Fruit fly (Drosophila melanogaster) whole organism, wandering third instar larva: ENCODE results near the gene CG34175.
A peak's percentile ranks its signal among the peaks of the same experiment; 100 is the strongest.

ENCODE experiments used
- Abd-B ChIP-seq: fragments of >200 bp; optimal IDR thresholded peaks from 2 replicates; lab custom pipeline; 2017; ENCODE audit warnings: missing biosample characterization, missing genetic modification characterization
- CG32264 ChIP-seq: fragments of 200-800 bp; sonication (Bioruptor generic); optimal IDR thresholded peaks from 2 replicates; lab custom pipeline; 2016; ENCODE audit warnings: missing biosample characterization, missing genetic modification characterization
- CG9705 ChIP-seq: fragments of 200-800 bp; sonication (Bioruptor generic); optimal IDR thresholded peaks from 2 replicates; lab custom pipeline; 2018; ENCODE audit warnings: missing biosample characterization, mild to moderate bottlenecking, missing genetic modification characterization
- CrebA ChIP-seq: fragments of 200-800 bp; sonication (Bioruptor generic); optimal IDR thresholded peaks from 2 replicates; lab custom pipeline; 2016; ENCODE audit warnings: missing biosample characterization, mild to moderate bottlenecking, missing genetic modification characterization, borderline replicate concordance
- Dfd ChIP-seq: fragments of >200 bp; optimal IDR thresholded peaks from 2 replicates; lab custom pipeline; 2017; ENCODE audit warnings: missing biosample characterization, missing genetic modification characterization
- Dif ChIP-seq: fragments of 200-275, 200-300 bp; sonication (Bioruptor generic); optimal IDR thresholded peaks from 2 replicates; lab custom pipeline; 2018; ENCODE audit warnings: missing biosample characterization, missing genetic modification characterization; ENCODE audit not compliant: partially characterized antibody
- GATAd ChIP-seq: sonication (Bioruptor generic); optimal IDR thresholded peaks from 2 replicates; lab custom pipeline; 2016; ENCODE audit warnings: missing biosample characterization, missing genetic modification characterization
- HLH106 ChIP-seq: fragments of 200-800 bp; optimal IDR thresholded peaks from 3 replicates; lab custom pipeline; 2019; ENCODE audit warnings: missing biosample characterization, mild to moderate bottlenecking, missing genetic modification characterization, moderate library complexity
- Hnf4 ChIP-seq: fragments of 200-800 bp; sonication (Bioruptor generic); optimal IDR thresholded peaks from 2 replicates; lab custom pipeline; 2016; ENCODE audit warnings: missing biosample characterization, mild to moderate bottlenecking, missing genetic modification characterization
- Hr78 ChIP-seq: fragments of >200 bp; optimal IDR thresholded peaks from 2 replicates; lab custom pipeline; 2017; ENCODE audit warnings: missing biosample characterization, missing genetic modification characterization
- Hr83 ChIP-seq: fragments of 200-300 bp; sonication (Bioruptor generic); optimal IDR thresholded peaks from 2 replicates; lab custom pipeline; 2016; ENCODE audit warnings: missing biosample characterization, mild to moderate bottlenecking, missing genetic modification characterization, moderate library complexity; ENCODE audit not compliant: poor library complexity, severe bottlenecking
- Jra ChIP-seq: sonication (Bioruptor generic); optimal IDR thresholded peaks from 2 replicates; lab custom pipeline; 2016; ENCODE audit warnings: missing biosample characterization, missing genetic modification characterization
- Mio ChIP-seq: sonication (Bioruptor generic); optimal IDR thresholded peaks from 2 replicates; lab custom pipeline; 2016; ENCODE audit warnings: missing biosample characterization, missing genetic modification characterization
- N ChIP-seq: fragments of >200 bp; optimal IDR thresholded peaks from 2 replicates; lab custom pipeline; 2018; ENCODE audit warnings: missing biosample characterization, missing external identifiers, missing genetic modification characterization
- OdsH ChIP-seq: fragments of 200-800 bp; sonication (Bioruptor generic); optimal IDR thresholded peaks from 2 replicates; lab custom pipeline; 2016; ENCODE audit warnings: missing biosample characterization, mild to moderate bottlenecking, missing genetic modification characterization
- Rel ChIP-seq, 2 experiments: fragments of 200-800 bp; sonication (Bioruptor generic) in 1 of 2; optimal IDR thresholded peaks; 2 replicates in 1 of 2; 3 replicates in 1 of 2; lab custom pipeline; 2016 to 2019; ENCODE audit warnings: mild to moderate bottlenecking in 2 of 2, missing biosample characterization in 2 of 2, missing genetic modification characterization in 2 of 2, moderate library complexity in 1 of 2
- Sp1 ChIP-seq: fragments of 200-800 bp; sonication (Bioruptor generic); optimal IDR thresholded peaks from 3 replicates; lab custom pipeline; 2019; ENCODE audit warnings: missing biosample characterization, mild to moderate bottlenecking, missing genetic modification characterization, moderate library complexity
- Vsx2 ChIP-seq: fragments of 200-300, 225-300 bp; sonication (Bioruptor generic); optimal IDR thresholded peaks from 2 replicates; lab custom pipeline; 2018; ENCODE audit warnings: missing biosample characterization, missing genetic modification characterization; ENCODE audit not compliant: partially characterized antibody
- br ChIP-seq: fragments of 200-800 bp; sonication (Bioruptor generic); optimal IDR thresholded peaks from 2 replicates; lab custom pipeline; 2016; ENCODE audit warnings: missing biosample characterization, missing genetic modification characterization
- dmrt93B ChIP-seq: fragments of 200-800 bp; sonication (Bioruptor generic); optimal IDR thresholded peaks from 2 replicates; lab custom pipeline; 2018; ENCODE audit warnings: missing biosample characterization, mild to moderate bottlenecking, missing genetic modification characterization
- dsf ChIP-seq: sonication (Bioruptor generic); optimal IDR thresholded peaks from 2 replicates; lab custom pipeline; 2016; ENCODE audit warnings: missing biosample characterization, missing genetic modification characterization, borderline replicate concordance
- ey ChIP-seq: fragments of 200-800 bp; sonication (Bioruptor generic); optimal IDR thresholded peaks from 2 replicates; lab custom pipeline; 2016; ENCODE audit warnings: missing biosample characterization, missing genetic modification characterization
- foxo ChIP-seq, 2 experiments: fragments of 200-800 bp; sonication (Bioruptor generic); optimal IDR thresholded peaks; 2 replicates in 1 of 2; 3 replicates in 1 of 2; lab custom pipeline; 2016 to 2017; ENCODE audit warnings: missing biosample characterization in 2 of 2, missing genetic modification characterization in 2 of 2
- fru ChIP-seq: fragments of 200-800 bp; sonication (Bioruptor generic); optimal IDR thresholded peaks from 3 replicates; lab custom pipeline; 2016; ENCODE audit warnings: missing biosample characterization, mild to moderate bottlenecking, missing genetic modification characterization
- h ChIP-seq: fragments of 200-800 bp; sonication (Bioruptor generic); optimal IDR thresholded peaks from 3 replicates; lab custom pipeline; 2016; ENCODE audit warnings: missing biosample characterization, mild to moderate bottlenecking, missing genetic modification characterization
- jim ChIP-seq: fragments of 175-275, 200-325 bp; sonication (Bioruptor generic); optimal IDR thresholded peaks from 2 replicates; lab custom pipeline; 2016; ENCODE audit warnings: missing biosample characterization, mild to moderate bottlenecking, missing genetic modification characterization
- lola ChIP-seq: fragments of >200 bp; optimal IDR thresholded peaks from 2 replicates; lab custom pipeline; 2017; ENCODE audit warnings: missing biosample characterization, missing genetic modification characterization
- pan ChIP-seq: fragments of >200 bp; optimal IDR thresholded peaks from 2 replicates; lab custom pipeline; 2017
- psq ChIP-seq: fragments of 200-800 bp; sonication (Bioruptor generic); optimal IDR thresholded peaks from 3 replicates; lab custom pipeline; 2017; ENCODE audit warnings: missing biosample characterization, mild to moderate bottlenecking, missing genetic modification characterization, moderate library complexity
- rgr ChIP-seq: fragments of 200-800 bp; sonication (Bioruptor generic); optimal IDR thresholded peaks from 3 replicates; lab custom pipeline; 2016; ENCODE audit warnings: missing biosample characterization, mild to moderate bottlenecking, missing genetic modification characterization
- sage ChIP-seq: fragments of 200-800 bp; sonication (Bioruptor generic); optimal IDR thresholded peaks from 2 replicates; lab custom pipeline; 2016; ENCODE audit warnings: missing biosample characterization, mild to moderate bottlenecking, missing genetic modification characterization
- sv ChIP-seq: fragments of 200-800 bp; sonication (Bioruptor generic); optimal IDR thresholded peaks from 3 replicates; lab custom pipeline; 2016; ENCODE audit warnings: missing biosample characterization, missing genetic modification characterization
- tai ChIP-seq: sonication (Bioruptor generic); optimal IDR thresholded peaks from 2 replicates; lab custom pipeline; 2016; ENCODE audit warnings: missing biosample characterization, missing genetic modification characterization
- usp ChIP-seq: fragments of >200 bp; optimal IDR thresholded peaks from 2 replicates; lab custom pipeline; 2017; ENCODE audit warnings: missing biosample characterization, missing genetic modification characterization
- woc ChIP-seq: sonication (Bioruptor generic); optimal IDR thresholded peaks from 2 replicates; lab custom pipeline; 2016; ENCODE audit warnings: missing biosample characterization, mild to moderate bottlenecking, missing genetic modification characterization

CG34175 gene

dm6 chr2L:3351575-3352219 lies 46.1 kb upstream of the CG34175 start:
- TF ChIP-seq lola (GFP tag; lab: Kevin White, UChicago) (no peak), br (peak; percentile 27), OdsH (GFP tag; lab: Kevin White, UChicago) (peak; percentile 21), Dif (no peak), HLH106 (tag; lab: Kevin White, UChicago) (no peak), rgr (GFP tag; lab: Kevin White, UChicago) (no peak), ey (no peak), Hr83 (GFP tag; lab: Kevin White, UChicago) (no peak), Dfd (GFP tag; lab: Kevin White, UChicago) (no peak), fru (GFP tag; lab: Kevin White, UChicago) (peak; percentile 21), h (GFP tag; lab: Kevin White, UChicago) (no peak), Hnf4 (GFP tag; lab: Kevin White, UChicago) (no peak), dmrt93B (no peak), psq (no peak), CrebA (no peak), Rel (GFP tag; optimal IDR thresholded peaks at IDR 0.05; lab: Kevin White, UChicago) (no peak), Rel (tag; optimal IDR thresholded peaks at IDR 0.05; lab: Kevin White, UChicago) (no peak), foxo (GFP tag; optimal IDR thresholded peaks at IDR 0.05; lab: Kevin White, UChicago) (no peak), usp (no peak), dsf (GFP tag; lab: Kevin White, UChicago) (no peak), Jra (no peak), N (GFP tag; lab: Kevin White, UChicago) (no peak), jim (GFP tag; lab: Kevin White, UChicago) (no peak), Sp1 (no peak), Hr78 (GFP tag; lab: Kevin White, UChicago) (no peak), CG9705 (GFP tag; lab: Kevin White, UChicago) (no peak), GATAd (no peak), tai (GFP tag; lab: Kevin White, UChicago) (no peak), woc (GFP tag; lab: Kevin White, UChicago) (peak; percentile 38), sv (GFP tag; lab: Kevin White, UChicago) (no peak)

dm6 chr2L:3352927-3353326 lies 44.9 kb upstream of the CG34175 start:
- TF ChIP-seq Dfd (GFP tag; lab: Kevin White, UChicago) (peak; percentile 94), Dif (no peak), fru (GFP tag; lab: Kevin White, UChicago) (no peak)

- TF ChIP-seq foxo (GFP tag; optimal IDR thresholded peaks at IDR 0.05; lab: Kevin White, UChicago) (no peak), Mio (GFP tag; lab: Kevin White, UChicago) (no peak), h (GFP tag; lab: Kevin White, UChicago) (no peak), HLH106 (tag; lab: Kevin White, UChicago) (no peak), Hnf4 (GFP tag; lab: Kevin White, UChicago) (no peak), N (GFP tag; lab: Kevin White, UChicago) (no peak), woc (GFP tag; lab: Kevin White, UChicago) (no peak), OdsH (GFP tag; lab: Kevin White, UChicago) (no peak), rgr (GFP tag; lab: Kevin White, UChicago) (no peak), Sp1 (no peak)
- TF ChIP-seq, all 38 proteins: peak for 0
These were observed 44.0 kb upstream of the CG34175 start for dm6 chr2L:3353791-3354190.

dm6 chr2L:3354642-3355380 lies 43.0 kb upstream of the CG34175 start, which contains the start of gene E23:
Gene E23, minus strand, starts transcription at chr2L:3354829.
- TF ChIP-seq HLH106 (tag; lab: Kevin White, UChicago) (peak; percentile 96), Dif (peak; percentile 98), rgr (GFP tag; lab: Kevin White, UChicago) (peak; percentile 96), woc (GFP tag; lab: Kevin White, UChicago) (peak; percentile 81), CG32264 (peak; percentile 77), ey (peak; percentile 92), CG9705 (GFP tag; lab: Kevin White, UChicago) (peak; percentile 81), CrebA (no peak), lola (GFP tag; lab: Kevin White, UChicago) (no peak), Hr83 (GFP tag; lab: Kevin White, UChicago) (no peak), pan (lab: Kevin White, UChicago) (no peak), N (GFP tag; lab: Kevin White, UChicago) (no peak), usp (no peak), Mio (GFP tag; lab: Kevin White, UChicago) (peak; percentile 64), fru (GFP tag; lab: Kevin White, UChicago) (peak; percentile 97), psq (peak; percentile 94), Dfd (GFP tag; lab: Kevin White, UChicago) (no peak), OdsH (GFP tag; lab: Kevin White, UChicago) (peak; percentile 97), Abd-B (no peak), jim (GFP tag; lab: Kevin White, UChicago) (peak; percentile 55), tai (GFP tag; lab: Kevin White, UChicago) (peak; percentile 52), h (GFP tag; lab: Kevin White, UChicago) (peak; percentile 96), Vsx2 (peak; percentile 80), Rel (GFP tag; optimal IDR thresholded peaks at IDR 0.05; lab: Kevin White, UChicago) (peak; percentile 85), Rel (tag; optimal IDR thresholded peaks at IDR 0.05; lab: Kevin White, UChicago) (peak; percentile 91), foxo (GFP tag; optimal IDR thresholded peaks at IDR 0.05; lab: Kevin White, UChicago) (peak; percentile 65 to 97), Jra (peak; percentile 48), dsf (GFP tag; lab: Kevin White, UChicago) (peak; percentile 49), sage (GFP tag; lab: Kevin White, UChicago) (peak; percentile 90), sv (GFP tag; lab: Kevin White, UChicago) (peak; percentile 98), Hnf4 (GFP tag; lab: Kevin White, UChicago) (peak; percentile 85), br (peak; percentile 93), Sp1 (peak; percentile 98)
